Fruit fly (Drosophila melanogaster) whole organism: ENCODE data around the gene RpL27.

Experiments
- CG8478 ChIP-seq: fragments of >200 bp; optimal IDR thresholded peaks from 2 replicates; lab custom pipeline; 2018; ENCODE audit warnings: inconsistent platforms
- Dll ChIP-seq: fragments of >200 bp; optimal IDR thresholded peaks from 2 replicates; lab custom pipeline; 2017
- EcR ChIP-seq, 2 experiments: fragments of >200 bp; optimal IDR thresholded peaks; 2 replicates each; lab custom pipeline; 2017; ENCODE audit warnings: missing biosample characterization in 2 of 2, missing genetic modification characterization in 2 of 2, missing genetic modification reagents in 2 of 2
- pan ChIP-seq: fragments of >200 bp; optimal IDR thresholded peaks from 2 replicates; lab custom pipeline; 2017
- psq ChIP-seq: fragments of >200 bp; optimal IDR thresholded peaks from 2 replicates; lab custom pipeline; 2017
- usp ChIP-seq: fragments of >200 bp; optimal IDR thresholded peaks from 2 replicates; lab custom pipeline; 2017; ENCODE audit warnings: missing biosample characterization, missing genetic modification characterization, mixed read lengths

Gene RpL27

dm6 chr3R:25638961-25639360 is 45.9 kb downstream of the RpL27 start:
- TF ChIP-seq Dll (lab: Kevin White, UChicago) (no peak), CG8478 (lab: Kevin White, UChicago) (no peak), psq (lab: Kevin White, UChicago) (no peak), pan (lab: Kevin White, UChicago) (no peak), usp (GFP tag; lab: Kevin White, UChicago) (no peak), EcR (GFP tag; optimal IDR thresholded peaks at IDR 0.05; lab: Kevin White, UChicago) (no peak)

- TF ChIP-seq psq (lab: Kevin White, UChicago): no peak
- TF ChIP-seq Dll (lab: Kevin White, UChicago): no peak
- no peak for TF ChIP-seq usp (GFP tag; lab: Kevin White, UChicago)
- TF ChIP-seq EcR (GFP tag; optimal IDR thresholded peaks at IDR 0.05; lab: Kevin White, UChicago): no peak
- no peak for TF ChIP-seq pan (lab: Kevin White, UChicago)
- TF ChIP-seq CG8478 (lab: Kevin White, UChicago): no peak
Measured at dm6 chr3R:25638381-25638780, 46.5 kb downstream of the RpL27 start.

- TF ChIP-seq pan (lab: Kevin White, UChicago) (peak; percentile 91), CG8478 (lab: Kevin White, UChicago) (no peak)
Measured at dm6 chr3R:25637294-25638174, 47.3 kb downstream of the RpL27 start, which contains the start of gene jigr1. Gene jigr1 (plus strand): TSS chr3R:25637843.

DNA sequence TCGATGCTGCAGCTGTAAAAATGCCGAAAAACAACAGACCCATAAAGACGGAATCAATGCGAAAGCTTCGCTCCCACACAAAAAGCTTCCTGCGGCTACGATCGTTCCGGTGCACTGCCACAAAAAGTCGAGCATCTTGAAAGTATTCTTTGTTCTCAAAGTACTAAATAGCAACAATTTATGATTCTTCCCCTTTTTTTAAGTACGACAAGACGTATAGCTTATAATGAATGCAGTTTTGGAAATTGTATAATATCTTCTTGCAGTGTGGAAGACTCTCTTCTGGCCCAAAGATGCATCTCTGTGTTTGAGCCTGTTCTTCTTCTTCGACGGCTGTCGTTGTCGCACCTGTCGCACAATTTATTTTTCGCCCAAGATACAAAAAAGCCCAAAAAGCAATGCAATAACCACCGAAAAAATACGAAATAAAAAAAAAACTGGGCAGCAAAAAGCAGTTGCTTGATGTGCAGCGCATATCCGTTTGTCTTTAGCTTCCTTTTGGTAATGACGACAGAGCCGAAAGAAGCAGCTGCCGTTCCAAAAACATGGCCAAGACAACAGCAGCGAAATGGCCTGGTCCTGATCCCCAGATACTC is 50.9 kb downstream of the RpL27 start:
- TF ChIP-seq pan (lab: Kevin White, UChicago): no peak
- no peak for TF ChIP-seq CG8478 (lab: Kevin White, UChicago)
- TF ChIP-seq EcR (GFP tag; optimal IDR thresholded peaks at IDR 0.05; lab: Kevin White, UChicago): no peak
- TF ChIP-seq psq (lab: Kevin White, UChicago): no peak
- TF ChIP-seq usp (GFP tag; lab: Kevin White, UChicago): no peak
- TF ChIP-seq Dll (lab: Kevin White, UChicago): no peak
